Worm (Caenorhabditis elegans) whole organism, young adult: ENCODE measurements around the gene sft-1.

Experiments used
- B0261.1 ChIP-seq: sonication (generic microtip); optimal IDR thresholded peaks from 2 replicates; lab custom pipeline; 2016; ENCODE audit warnings: mild to moderate bottlenecking, missing genetic modification characterization, moderate library complexity, missing compliant biosample characterization
- B0336.3 ChIP-seq: fragments of 200-800 bp; sonication (Bioruptor generic); IDR thresholded peaks from 2 replicates; pipeline ENCODE4 v1.3.6; 2022; ENCODE audit warnings: missing genetic modification characterization, missing compliant biosample characterization
- D2030.7 ChIP-seq: fragments of 200-800 bp; sonication (Bioruptor generic); IDR thresholded peaks from 2 replicates; pipeline ENCODE4 v1.3.6; 2022; ENCODE audit warnings: missing genetic modification reagents, missing genetic modification characterization, missing compliant biosample characterization
- K11D2.4 ChIP-seq: fragments of 200-800 bp; sonication (Bioruptor generic); IDR thresholded peaks from 2 replicates; pipeline ENCODE4 v1.3.6; 2022; ENCODE audit warnings: missing genetic modification reagents, missing genetic modification characterization, missing compliant biosample characterization
- T07F8.4 ChIP-seq: sonication (generic microtip); optimal IDR thresholded peaks from 2 replicates; lab custom pipeline; 2016; ENCODE audit warnings: mild to moderate bottlenecking, missing genetic modification characterization, moderate library complexity, missing compliant biosample characterization
- T26A5.8 ChIP-seq: sonication (generic microtip); optimal IDR thresholded peaks from 2 replicates; lab custom pipeline; 2016; ENCODE audit warnings: missing genetic modification characterization, missing compliant biosample characterization
- ZK185.1 ChIP-seq: sonication (generic microtip); optimal IDR thresholded peaks from 2 replicates; lab custom pipeline; 2016; ENCODE audit warnings: mild to moderate bottlenecking, missing genetic modification characterization, missing compliant biosample characterization; ENCODE audit not compliant: poor library complexity, severe bottlenecking
- aptf-2 ChIP-seq: fragments of 200-800 bp; sonication (Bioruptor generic); conservative IDR thresholded peaks from 2 replicates; pipeline ENCODE4 v1.3.6; 2022; ENCODE audit warnings: missing genetic modification reagents, missing genetic modification characterization, missing compliant biosample characterization
- attf-5 ChIP-seq: fragments of 200-800 bp; sonication (Bioruptor generic); optimal IDR thresholded peaks from 2 replicates; lab custom pipeline; 2018; ENCODE audit warnings: mild to moderate bottlenecking, missing genetic modification characterization, missing compliant biosample characterization
- attf-6 ChIP-seq: fragments of 200-800 bp; sonication (Bioruptor generic); IDR thresholded peaks from 2 replicates; pipeline ENCODE4 v1.3.6; 2022; ENCODE audit warnings: missing genetic modification reagents, missing genetic modification characterization, missing compliant biosample characterization
- bed-2 ChIP-seq: fragments of 200-800 bp; sonication (Bioruptor generic); IDR thresholded peaks from 2 replicates; pipeline ENCODE4 v1.3.6; 2022; ENCODE audit warnings: missing genetic modification reagents, missing genetic modification characterization, missing compliant biosample characterization
- ccch-3 ChIP-seq: fragments of 200-800 bp; sonication (Bioruptor generic); optimal IDR thresholded peaks from 2 replicates; lab custom pipeline; 2018; ENCODE audit warnings: mild to moderate bottlenecking, missing genetic modification characterization, missing compliant biosample characterization
- ceh-100 ChIP-seq: fragments of 200-800 bp; sonication (Bioruptor generic); IDR thresholded peaks from 2 replicates; pipeline ENCODE4 v1.3.6; 2022; ENCODE audit warnings: missing genetic modification reagents, missing genetic modification characterization, missing compliant biosample characterization
- ceh-27 ChIP-seq: fragments of 200-800 bp; sonication (Bioruptor generic); optimal IDR thresholded peaks from 2 replicates; lab custom pipeline; 2018; ENCODE audit warnings: mild to moderate bottlenecking, missing genetic modification characterization, moderate library complexity, missing compliant biosample characterization
- ceh-79 ChIP-seq: sonication (generic microtip); optimal IDR thresholded peaks from 2 replicates; lab custom pipeline; 2017; ENCODE audit warnings: mild to moderate bottlenecking, missing genetic modification characterization, missing compliant biosample characterization
- ceh-91 ChIP-seq: fragments of 200-800 bp; sonication (Bioruptor generic); IDR thresholded peaks from 2 replicates; pipeline ENCODE4 v1.3.6; 2022; ENCODE audit warnings: missing genetic modification reagents, missing genetic modification characterization, missing compliant biosample characterization
- dpff-1 ChIP-seq: sonication (generic microtip); optimal IDR thresholded peaks from 2 replicates; lab custom pipeline; 2017; ENCODE audit warnings: mild to moderate bottlenecking, missing genetic modification characterization, missing compliant biosample characterization
- egl-44 ChIP-seq: fragments of 200-800 bp; sonication (Bioruptor generic); IDR thresholded peaks from 2 replicates; pipeline ENCODE4 v1.3.6; 2022; ENCODE audit warnings: missing genetic modification reagents, missing genetic modification characterization, missing compliant biosample characterization
- ets-4 ChIP-seq: fragments of 200-800 bp; sonication (Bioruptor generic); optimal IDR thresholded peaks from 2 replicates; lab custom pipeline; 2018; ENCODE audit warnings: mild to moderate bottlenecking, missing genetic modification characterization, missing compliant biosample characterization
- him-1 ChIP-seq: sonication (generic microtip); optimal IDR thresholded peaks from 2 replicates; lab custom pipeline; 2016; ENCODE audit warnings: missing genotype, missing genetic modification reagents, missing genetic modification characterization, missing compliant biosample characterization
- hlh-12 ChIP-seq: sonication (generic microtip); optimal IDR thresholded peaks from 2 replicates; lab custom pipeline; 2016; ENCODE audit warnings: missing genetic modification characterization, missing compliant biosample characterization
- hmg-1.2 ChIP-seq: fragments of 200-800 bp; sonication (Bioruptor generic); IDR thresholded peaks from 2 replicates; pipeline ENCODE4 v1.3.6; 2022; ENCODE audit warnings: missing genetic modification reagents, missing genetic modification characterization, missing compliant biosample characterization
- hsf-1 ChIP-seq: fragments of 200-800 bp; sonication (Bioruptor generic); IDR thresholded peaks from 2 replicates; pipeline ENCODE4 v1.3.6; 2022; ENCODE audit warnings: missing genetic modification reagents, missing genetic modification characterization, missing compliant biosample characterization
- let-607 ChIP-seq, 2 experiments: fragments of 200-800 bp in 1 of 2; sonication (Bioruptor generic) in 1 of 2; sonication (generic microtip) in 1 of 2; optimal IDR thresholded peaks; 2 replicates each; lab custom pipeline; 2016 to 2018; ENCODE audit warnings: mild to moderate bottlenecking in 2 of 2, missing compliant biosample characterization in 2 of 2, missing genetic modification characterization in 2 of 2, moderate library complexity in 2 of 2, missing genotype in 1 of 2
- lin-35 ChIP-seq, 3 experiments: fragments of 150-350 bp in 2 of 3; sonication (generic microtip) in 1 of 3; optimal IDR thresholded peaks; 2 replicates each; lab custom pipeline; 2014 to 2018; ENCODE audit warnings: missing biosample characterization in 3 of 3, missing genetic modification characterization in 3 of 3, missing genetic modification reagents in 3 of 3
- lin-40 ChIP-seq: sonication (generic microtip); optimal IDR thresholded peaks from 2 replicates; lab custom pipeline; 2016; ENCODE audit warnings: missing genetic modification characterization, mild to moderate bottlenecking, missing compliant biosample characterization, missing genotype, missing genetic modification reagents
- lin-54 ChIP-seq: fragments of 200-800 bp; sonication (Bioruptor generic); optimal IDR thresholded peaks from 2 replicates; lab custom pipeline; 2018; ENCODE audit warnings: mild to moderate bottlenecking, missing genetic modification characterization, missing compliant biosample characterization
- lsl-1 ChIP-seq: fragments of 200-800 bp; sonication (Bioruptor generic); optimal IDR thresholded peaks from 2 replicates; lab custom pipeline; 2018; ENCODE audit warnings: mild to moderate bottlenecking, missing genetic modification characterization, moderate library complexity, missing compliant biosample characterization
- mel-28 ChIP-seq: sonication (generic microtip); optimal IDR thresholded peaks from 2 replicates; lab custom pipeline; 2016; ENCODE audit warnings: borderline replicate concordance, mild to moderate bottlenecking, missing genetic modification characterization, missing compliant biosample characterization
- nfya-2 ChIP-seq: fragments of 200-800 bp; sonication (Bioruptor generic); IDR thresholded peaks from 2 replicates; pipeline ENCODE4 v1.3.6; 2022; ENCODE audit warnings: missing genetic modification reagents, missing genetic modification characterization, missing compliant biosample characterization
- nhr-90 ChIP-seq: sonication (generic microtip); optimal IDR thresholded peaks from 2 replicates; lab custom pipeline; 2016; ENCODE audit warnings: missing genotype, mild to moderate bottlenecking, missing genetic modification characterization, missing compliant biosample characterization
- pha-4 ChIP-seq: fragments of 150-350 bp; sonication (generic microtip); optimal IDR thresholded peaks from 2 replicates; lab custom pipeline; 2014; ENCODE audit warnings: missing biosample characterization, missing genetic modification reagents, missing genetic modification characterization
- repo-1 ChIP-seq: sonication (generic microtip); optimal IDR thresholded peaks from 2 replicates; lab custom pipeline; 2017; ENCODE audit warnings: mild to moderate bottlenecking, missing genetic modification characterization, missing compliant biosample characterization
- rpc-1 ChIP-seq, 2 experiments: fragments of 150-350 bp in 1 of 2; sonication (generic microtip) in 1 of 2; optimal IDR thresholded peaks; 2 replicates each; lab custom pipeline; 2014 to 2018; ENCODE audit warnings: missing biosample characterization in 1 of 2, missing genetic modification characterization in 1 of 2, missing genetic modification reagents in 1 of 2, missing genotype in 1 of 2
- snpc-4 ChIP-seq, 5 experiments: fragments of 150-350 bp in 1 of 5; sonication (generic microtip) in 4 of 5; optimal IDR thresholded peaks; 2 replicates each; lab custom pipeline; 2014 to 2018; ENCODE audit warnings: missing genetic modification characterization in 5 of 5, missing biosample characterization in 3 of 5, antibody characterized with exemption in 2 of 5, mild to moderate bottlenecking in 2 of 5, missing compliant biosample characterization in 2 of 5, missing genotype in 2 of 5, moderate library complexity in 2 of 5, missing genetic modification reagents in 1 of 5
- tbp1 ChIP-seq: fragments of 200-800 bp; sonication (Bioruptor generic); optimal IDR thresholded peaks from 2 replicates; lab custom pipeline; 2018; ENCODE audit warnings: mild to moderate bottlenecking, missing genetic modification characterization, missing compliant biosample characterization
- ztf-26 ChIP-seq: sonication (generic microtip); optimal IDR thresholded peaks from 2 replicates; lab custom pipeline; 2017; ENCODE audit warnings: missing genetic modification characterization, missing compliant biosample characterization
- ztf-3 ChIP-seq: fragments of 200-800 bp; sonication (Bioruptor generic); optimal IDR thresholded peaks from 2 replicates; lab custom pipeline; 2018; ENCODE audit warnings: mild to moderate bottlenecking, missing genetic modification characterization, missing compliant biosample characterization

Gene sft-1

ce11 chrIII:3094694-3095093 lies 8.2 kb downstream of the sft-1 start:
- TF ChIP-seq repo-1 (tag; lab: Kevin White, UChicago): no peak
- no peak for TF ChIP-seq lin-54
- TF ChIP-seq T26A5.8 (tag; lab: Kevin White, UChicago): no peak
- no peak for TF ChIP-seq nfya-2 (GFP tag; lab: Robert Waterston, UW)
- TF ChIP-seq lin-40 (tag; lab: Kevin White, UChicago): no peak
- no peak for TF ChIP-seq mel-28
- TF ChIP-seq T07F8.4: no peak
- no peak for TF ChIP-seq nhr-90 (tag; lab: Kevin White, UChicago)
- TF ChIP-seq ceh-100 (GFP tag; lab: Robert Waterston, UW): no peak

ce11 chrIII:3096091-3096490 lies 9.6 kb downstream of the sft-1 start:
- peak; percentile 7; the same call in 1 of the 2 replicates for TF ChIP-seq hmg-1.2
- no peak for TF ChIP-seq hsf-1

- TF ChIP-seq ets-4 (GFP tag; lab: Kevin White, UChicago) (no peak), pha-4 (tag; lab: Kevin White, UChicago) (no peak), rpc-1 (optimal IDR thresholded peaks at IDR 0.05; lab: Kevin White, UChicago) (peak; percentile 35), rpc-1 (tag; optimal IDR thresholded peaks at IDR 0.05; lab: Kevin White, UChicago) (peak; percentile 68), bed-2 (GFP tag; lab: Robert Waterston, UW) (no peak), ceh-79 (no peak), ztf-3 (no peak), attf-6 (GFP tag; lab: Robert Waterston, UW) (no peak), egl-44 (no peak), attf-5 (GFP tag; lab: Kevin White, UChicago) (no peak), lsl-1 (GFP tag; lab: Kevin White, UChicago) (no peak), B0261.1 (tag; lab: Kevin White, UChicago) (peak; percentile 53), K11D2.4 (GFP tag; lab: Robert Waterston, UW) (no peak), D2030.7 (GFP tag; lab: Robert Waterston, UW) (0 out of 2 replicates have a peak, but pooled peaks have one; percentile 17), ceh-27 (GFP tag; lab: Kevin White, UChicago) (no peak), dpff-1 (tag; lab: Kevin White, UChicago) (no peak), let-607 (tag; optimal IDR thresholded peaks at IDR 0.05; lab: Kevin White, UChicago) (no peak), aptf-2 (no peak), hmg-1.2 (no peak), him-1 (tag; lab: Kevin White, UChicago) (no peak), lin-35 (GFP tag; optimal IDR thresholded peaks at IDR 0.05; lab: Kevin White, UChicago) (no peak), snpc-4 (GFP tag; optimal IDR thresholded peaks at IDR 0.05; lab: Kevin White, UChicago) (no peak), snpc-4 (tag; optimal IDR thresholded peaks at IDR 0.05; lab: Kevin White, UChicago) (no peak), tbp1 (GFP tag; lab: Kevin White, UChicago) (peak; percentile 77), ccch-3 (no peak)
These were observed 12.9 kb downstream of the sft-1 start for ce11 chrIII:3099407-3099806.

- no peak for TF ChIP-seq B0336.3
- TF ChIP-seq hlh-12 (tag; lab: Kevin White, UChicago): no peak
- no peak for TF ChIP-seq ztf-26 (tag; lab: Kevin White, UChicago)
- no peak for TF ChIP-seq ZK185.1
- TF ChIP-seq ceh-91: no peak
- no peak for TF ChIP-seq pha-4 (tag; lab: Kevin White, UChicago)
These were observed 13.7 kb downstream of the sft-1 start for ce11 chrIII:3100124-3100523.
